Worm (Caenorhabditis elegans) whole organism, young adult: ENCODE data around the gene nlp-59.

ENCODE experiments used
- nhr-27 ChIP-seq: fragments of 200-800 bp; sonication (Bioruptor generic); optimal IDR thresholded peaks from 2 replicates; lab custom pipeline; 2018; ENCODE audit warnings: mild to moderate bottlenecking, missing genetic modification characterization, moderate library complexity, missing compliant biosample characterization
- pha-4 ChIP-seq: fragments of 150-350 bp; sonication (generic microtip); optimal IDR thresholded peaks from 2 replicates; lab custom pipeline; 2014; ENCODE audit warnings: missing biosample characterization, missing genetic modification reagents, missing genetic modification characterization
- rec-8 ChIP-seq, 2 experiments: sonication (generic microtip); optimal IDR thresholded peaks; 2 replicates each; lab custom pipeline; 2016; ENCODE audit warnings: mild to moderate bottlenecking in 2 of 2, missing genetic modification characterization in 2 of 2, missing genetic modification reagents in 2 of 2, missing genotype in 2 of 2, missing biosample characterization in 1 of 2, missing compliant biosample characterization in 1 of 2, moderate library complexity in 1 of 2
- sptf-2 ChIP-seq: fragments of 200-800 bp; sonication (Bioruptor generic); optimal IDR thresholded peaks from 2 replicates; lab custom pipeline; 2018; ENCODE audit warnings: mild to moderate bottlenecking, missing genetic modification characterization, missing compliant biosample characterization
- unc-62 ChIP-seq: fragments of 150-350 bp; optimal IDR thresholded peaks from 2 replicates; lab custom pipeline; 2014; ENCODE audit warnings: missing biosample characterization, missing genetic modification reagents, missing genetic modification characterization

DNA sequence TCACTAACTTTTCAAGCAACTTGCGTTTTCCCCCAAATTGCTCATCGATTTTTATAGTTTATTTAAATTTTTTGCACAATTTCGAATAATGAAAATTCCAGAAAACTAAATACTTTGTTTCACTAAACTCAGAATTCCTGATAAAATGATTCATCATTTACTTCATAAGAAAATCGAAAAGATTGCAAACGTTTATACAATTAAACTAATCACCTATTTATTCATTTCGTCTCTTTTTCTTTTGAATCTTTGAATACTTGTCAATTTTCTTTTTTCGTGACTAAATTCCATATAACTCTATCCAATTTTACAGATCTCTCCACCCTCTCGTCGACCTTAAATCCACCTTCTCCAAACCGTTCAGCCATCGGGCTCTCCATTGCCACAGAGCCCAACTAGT, 34.6 kb upstream of the nlp-59 start, which contains the start of gene C30G7.2:
- no peak for TF ChIP-seq unc-62
- no peak for TF ChIP-seq rec-8 (tag; optimal IDR thresholded peaks at IDR 0.05; lab: Kevin White, UChicago)
- TF ChIP-seq pha-4 (tag; lab: Kevin White, UChicago) = no peak
- TF ChIP-seq nhr-27 (tag; lab: Kevin White, UChicago) = no peak
- no peak for TF ChIP-seq sptf-2 (GFP tag; lab: Kevin White, UChicago)
